In genomic region chr2L:867899-868605, dm6 we compare ENCODE assay signal across 6 fruit fly cellular contexts.
TF ChIP-seq lines count a peak whose summit lies in the region.

aru (minus strand) TSS chr2L:868354.

- peak; percentile 3 for TF ChIP-seq CTCF in whole organism, embryonic (GFP tag; optimal IDR thresholded peaks at IDR 0.05; lab: Kevin White, UChicago)

TF ChIP-seq in whole organism, 6 proteins besides CTCF, POLR2A, EP300 and RAD21:
- TF ChIP-seq EcR (GFP tag; optimal IDR thresholded peaks at IDR 0.05; lab: Kevin White, UChicago) (no peak), Dll (optimal IDR thresholded peaks at IDR 0.05; lab: Kevin White, UChicago) (no peak), CG8478 (optimal IDR thresholded peaks at IDR 0.05; lab: Kevin White, UChicago) (peak; percentile 25), psq (optimal IDR thresholded peaks at IDR 0.05; lab: Kevin White, UChicago) (no peak)

TF ChIP-seq in whole organism, adult, 20 proteins besides CTCF, POLR2A, EP300 and RAD21 (continues in another document):
- TF ChIP-seq Crg-1 (GFP tag; optimal IDR thresholded peaks at IDR 0.05; lab: Kevin White, UChicago), result no peak
- TF ChIP-seq CG11617 (GFP tag; optimal IDR thresholded peaks at IDR 0.05; lab: Kevin White, UChicago), result no peak
- no peak for TF ChIP-seq cnc (optimal IDR thresholded peaks at IDR 0.05; lab: Kevin White, UChicago)
- TF ChIP-seq cic (GFP tag; optimal IDR thresholded peaks at IDR 0.05; lab: Kevin White, UChicago), result no peak
- no peak for TF ChIP-seq ovo (GFP tag; optimal IDR thresholded peaks at IDR 0.05; lab: Kevin White, UChicago)
- TF ChIP-seq CG7101 (tag; optimal IDR thresholded peaks at IDR 0.05; lab: Kevin White, UChicago), result no peak
- peak; percentile 50 for TF ChIP-seq Mnt (GFP tag; optimal IDR thresholded peaks at IDR 0.05; lab: Kevin White, UChicago)
- TF ChIP-seq CG1620 (GFP tag; optimal IDR thresholded peaks at IDR 0.05; lab: Kevin White, UChicago), result peak; percentile 25
- peak; percentile 10 for TF ChIP-seq tj (GFP tag; optimal IDR thresholded peaks at IDR 0.05; lab: Kevin White, UChicago)
- TF ChIP-seq pad (GFP tag; optimal IDR thresholded peaks at IDR 0.05; lab: Kevin White, UChicago), result no peak
- TF ChIP-seq CG5204 (GFP tag; optimal IDR thresholded peaks at IDR 0.05; lab: Kevin White, UChicago), result no peak
- no peak for TF ChIP-seq kay (GFP tag; lab: Kevin White, UChicago; ENCODE audit: borderline replicate concordance)
- peak; percentile 41 for TF ChIP-seq bab1 (GFP tag; optimal IDR thresholded peaks at IDR 0.05; lab: Kevin White, UChicago)
- peak; percentile 15 for TF ChIP-seq CG14711 (tag; optimal IDR thresholded peaks at IDR 0.05; lab: Kevin White, UChicago)
- no peak for TF ChIP-seq CG7045 (GFP tag; optimal IDR thresholded peaks at IDR 0.05; lab: Kevin White, UChicago)
- no peak for TF ChIP-seq Hr96 (GFP tag; optimal IDR thresholded peaks at IDR 0.05; lab: Kevin White, UChicago)
- TF ChIP-seq Clk (GFP tag; optimal IDR thresholded peaks at IDR 0.05; lab: Kevin White, UChicago), result no peak
- no peak for TF ChIP-seq CG33017 (tag; optimal IDR thresholded peaks at IDR 0.05; lab: Kevin White, UChicago)

TF ChIP-seq in whole organism, embryonic, 481 proteins besides CTCF, POLR2A, EP300 and RAD21 (continues in another document):
- TF ChIP-seq CG17829 (tag; optimal IDR thresholded peaks at IDR 0.05; lab: Kevin White, UChicago), result peak; percentile 33
- peak in 1 of 2 experiments; percentile 31 for TF ChIP-seq Eip74EF (GFP tag; optimal IDR thresholded peaks at IDR 0.05; lab: Kevin White, UChicago)
- TF ChIP-seq Oli (tag; optimal IDR thresholded peaks at IDR 0.05; lab: Kevin White, UChicago), result peak; percentile 11
- TF ChIP-seq bbx (GFP tag; IDR thresholded peaks at IDR 0.05; lab: Robert Waterston, UW; ENCODE audit: partially characterized antibody), result 0 out of 2 replicates have a peak, but pooled peaks have one; percentile 16
- TF ChIP-seq row (GFP tag; IDR thresholded peaks at IDR 0.05; lab: Robert Waterston, UW), result peak; percentile 68
- peak; percentile 48 for TF ChIP-seq CG10543 (GFP tag; optimal IDR thresholded peaks at IDR 0.05; lab: Kevin White, UChicago)
- no peak for TF ChIP-seq fru (optimal IDR thresholded peaks at IDR 0.05; lab: Kevin White, UChicago)
- no peak for TF ChIP-seq CG7786 (GFP tag; optimal IDR thresholded peaks at IDR 0.05; lab: Kevin White, UChicago)
- TF ChIP-seq CG3847 (GFP tag; IDR thresholded peaks at IDR 0.05; lab: Robert Waterston, UW), result peak; percentile 35; the same call in 1 of the 2 replicates
- peak; percentile 20; the same call in 1 of the 2 replicates for TF ChIP-seq Drgx (GFP tag; IDR thresholded peaks at IDR 0.05; lab: Robert Waterston, UW)
- peak; percentile 61 for TF ChIP-seq CG1832 (GFP tag; optimal IDR thresholded peaks at IDR 0.05; lab: Kevin White, UChicago)
- peak; percentile 12; the same call in 1 of the 3 replicates for TF ChIP-seq dysf (GFP tag; IDR thresholded peaks at IDR 0.05; lab: Robert Waterston, UW)
- no peak for TF ChIP-seq Sry-β (GFP tag; optimal IDR thresholded peaks at IDR 0.05; lab: Kevin White, UChicago)
- TF ChIP-seq ato (GFP tag; IDR thresholded peaks at IDR 0.05; lab: Robert Waterston, UW; ENCODE audit: partially characterized antibody), result peak; percentile 13; the same call in 1 of the 2 replicates
- TF ChIP-seq D (optimal IDR thresholded peaks at IDR 0.05; lab: Kevin White, UChicago), result no peak
- TF ChIP-seq D (GFP tag; optimal IDR thresholded peaks at IDR 0.05; lab: Kevin White, UChicago), result peak; percentile 29

TF ChIP-seq in whole organism, prepupa, 60 proteins besides CTCF, POLR2A, EP300 and RAD21 (continues in another document):
- no peak for TF ChIP-seq Gug (GFP tag; IDR thresholded peaks at IDR 0.05; lab: Robert Waterston, UW)
- TF ChIP-seq CG6808 (GFP tag; optimal IDR thresholded peaks at IDR 0.05; lab: Kevin White, UChicago), result no peak
- TF ChIP-seq Ets96B (tag; optimal IDR thresholded peaks at IDR 0.05; lab: Kevin White, UChicago), result peak; percentile 22
- TF ChIP-seq fd85E (GFP tag; optimal IDR thresholded peaks at IDR 0.05; lab: Kevin White, UChicago), result peak; percentile 25
- no peak for TF ChIP-seq Hr39 (GFP tag; optimal IDR thresholded peaks at IDR 0.05; lab: Kevin White, UChicago)
- peak; percentile 23 for TF ChIP-seq topi (GFP tag; optimal IDR thresholded peaks at IDR 0.05; lab: Kevin White, UChicago)
- no peak for TF ChIP-seq dac (GFP tag; optimal IDR thresholded peaks at IDR 0.05; lab: Kevin White, UChicago)
- peak in 1 of 2 experiments; percentile 9 for TF ChIP-seq salr (GFP tag; optimal IDR thresholded peaks at IDR 0.05; lab: Kevin White, UChicago)
- TF ChIP-seq Blimp-1 (GFP tag; optimal IDR thresholded peaks at IDR 0.05; lab: Kevin White, UChicago), result no peak
- TF ChIP-seq CG1621 (tag; optimal IDR thresholded peaks at IDR 0.05; lab: Kevin White, UChicago), result no peak
- TF ChIP-seq fkh (GFP tag; optimal IDR thresholded peaks at IDR 0.05; lab: Kevin White, UChicago), result peak; percentile 57
- TF ChIP-seq Eip75B (GFP tag; optimal IDR thresholded peaks at IDR 0.05; lab: Kevin White, UChicago), result no peak
- peak; percentile 13 for TF ChIP-seq CG16779 (tag; optimal IDR thresholded peaks at IDR 0.05; lab: Kevin White, UChicago)
- peak; percentile 12 for TF ChIP-seq achi (GFP tag; optimal IDR thresholded peaks at IDR 0.05; lab: Kevin White, UChicago)
- TF ChIP-seq CG15336 (GFP tag; IDR thresholded peaks at IDR 0.05; lab: Robert Waterston, UW), result peak; percentile 62; the same call in 1 of the 2 replicates
- TF ChIP-seq CG8632 (GFP tag; optimal IDR thresholded peaks at IDR 0.05; lab: Kevin White, UChicago), result peak; percentile 3
- no peak for TF ChIP-seq CG4318 (GFP tag; optimal IDR thresholded peaks at IDR 0.05; lab: Kevin White, UChicago)
- peak; percentile 41 for TF ChIP-seq Met (GFP tag; optimal IDR thresholded peaks at IDR 0.05; lab: Kevin White, UChicago)
- no peak for TF ChIP-seq CG34406 (GFP tag; optimal IDR thresholded peaks at IDR 0.05; lab: Kevin White, UChicago)

TF ChIP-seq in whole organism, pupa, 21 proteins besides CTCF, POLR2A, EP300 and RAD21 (continues in another document):
- TF ChIP-seq CG4496 (GFP tag; IDR thresholded peaks at IDR 0.05; lab: Robert Waterston, UW) (peak; percentile 41; the same call in 1 of the 3 replicates), CG12605 (GFP tag; IDR thresholded peaks at IDR 0.05; lab: Robert Waterston, UW) (no peak; the same call in 1 of the 2 replicates), gl (tag; optimal IDR thresholded peaks at IDR 0.05; lab: Kevin White, UChicago) (no peak), CG10348 (GFP tag; IDR thresholded peaks at IDR 0.05; lab: Robert Waterston, UW) (no peak), fd96Ca (GFP tag; IDR thresholded peaks at IDR 0.05; lab: Robert Waterston, UW) (0 out of 3 replicates have a peak, but pooled peaks have one; percentile 7), Pif1A (GFP tag; optimal IDR thresholded peaks at IDR 0.05; lab: Kevin White, UChicago) (peak; percentile 3), EcR (GFP tag; optimal IDR thresholded peaks at IDR 0.05; lab: Kevin White, UChicago) (peak; percentile 36), CG8159 (tag; optimal IDR thresholded peaks at IDR 0.05; lab: Kevin White, UChicago) (peak; percentile 44), Ets98B (GFP tag; IDR thresholded peaks at IDR 0.05; lab: Robert Waterston, UW) (peak; percentile 52), Pif1B (GFP tag; optimal IDR thresholded peaks at IDR 0.05; lab: Kevin White, UChicago) (peak; percentile 60), rn (GFP tag; IDR thresholded peaks at IDR 0.05; lab: Robert Waterston, UW) (no peak), CG8301 (tag; optimal IDR thresholded peaks at IDR 0.05; lab: Kevin White, UChicago) (peak; percentile 32), CG14655 (GFP tag; optimal IDR thresholded peaks at IDR 0.05; lab: Kevin White, UChicago) (peak; percentile 29), D1 (tag; optimal IDR thresholded peaks at IDR 0.05; lab: Kevin White, UChicago) (no peak), Snoo (tag; optimal IDR thresholded peaks at IDR 0.05; lab: Kevin White, UChicago) (no peak), CG13204 (GFP tag; optimal IDR thresholded peaks at IDR 0.05; lab: Kevin White, UChicago) (peak; percentile 7), CG15710 (tag; optimal IDR thresholded peaks at IDR 0.05; lab: Kevin White, UChicago) (peak; percentile 33), CG9948 (tag; optimal IDR thresholded peaks at IDR 0.05; lab: Kevin White, UChicago) (peak; percentile 6), CG32121 (GFP tag; IDR thresholded peaks at IDR 0.05; lab: Robert Waterston, UW) (peak; percentile 34; the same call in 1 of the 2 replicates), CG17806 (tag; optimal IDR thresholded peaks at IDR 0.05; lab: Kevin White, UChicago) (no peak)

TF ChIP-seq in whole organism, wandering third instar larva, 38 proteins besides CTCF, POLR2A, EP300 and RAD21 (continues in another document):
- TF ChIP-seq psq (GFP tag; optimal IDR thresholded peaks at IDR 0.05; lab: Kevin White, UChicago) (peak; percentile 38), pan (optimal IDR thresholded peaks at IDR 0.05; lab: Kevin White, UChicago) (no peak), brk (GFP tag; optimal IDR thresholded peaks at IDR 0.05; lab: Kevin White, UChicago) (peak; percentile 37), sage (GFP tag; optimal IDR thresholded peaks at IDR 0.05; lab: Kevin White, UChicago) (peak; percentile 21), HLH106 (tag; optimal IDR thresholded peaks at IDR 0.05; lab: Kevin White, UChicago) (peak; percentile 43), Dif (GFP tag; optimal IDR thresholded peaks at IDR 0.05; lab: Kevin White, UChicago; ENCODE audit: partially characterized antibody) (peak; percentile 82), fru (GFP tag; optimal IDR thresholded peaks at IDR 0.05; lab: Kevin White, UChicago) (peak; percentile 68), Hr78 (GFP tag; optimal IDR thresholded peaks at IDR 0.05; lab: Kevin White, UChicago) (no peak), br (GFP tag; optimal IDR thresholded peaks at IDR 0.05; lab: Kevin White, UChicago) (no peak), rgr (GFP tag; optimal IDR thresholded peaks at IDR 0.05; lab: Kevin White, UChicago) (peak; percentile 2), sv (GFP tag; optimal IDR thresholded peaks at IDR 0.05; lab: Kevin White, UChicago) (no peak), CrebA (GFP tag; optimal IDR thresholded peaks at IDR 0.05; lab: Kevin White, UChicago; ENCODE audit: borderline replicate concordance) (no peak), Hnf4 (GFP tag; optimal IDR thresholded peaks at IDR 0.05; lab: Kevin White, UChicago) (peak; percentile 43), N (GFP tag; optimal IDR thresholded peaks at IDR 0.05; lab: Kevin White, UChicago) (no peak), dl (GFP tag; optimal IDR thresholded peaks at IDR 0.05; lab: Kevin White, UChicago; ENCODE audit: insufficient read depth in 1 of 2, partially characterized antibody in 2 of 2) (peak in 1 of 2 experiments; percentile 56), ey (GFP tag; optimal IDR thresholded peaks at IDR 0.05; lab: Kevin White, UChicago) (no peak), tai (GFP tag; optimal IDR thresholded peaks at IDR 0.05; lab: Kevin White, UChicago) (no peak), h (GFP tag; optimal IDR thresholded peaks at IDR 0.05; lab: Kevin White, UChicago) (peak; percentile 48), Sp1 (GFP tag; optimal IDR thresholded peaks at IDR 0.05; lab: Kevin White, UChicago) (peak; percentile 30), Hr83 (GFP tag; optimal IDR thresholded peaks at IDR 0.05; lab: Kevin White, UChicago; ENCODE audit: poor library complexity, severe bottlenecking) (peak; percentile 19), GATAd (GFP tag; optimal IDR thresholded peaks at IDR 0.05; lab: Kevin White, UChicago) (no peak)
